Worm (Caenorhabditis elegans) whole organism, mixed stage, embryonic: ENCODE results near the gene lad-2.

Experiments
- ceh-43 ChIP-seq: fragments of 200-800 bp; sonication (Bioruptor generic); optimal IDR thresholded peaks from 2 replicates; lab custom pipeline; 2018; ENCODE audit warnings: mild to moderate bottlenecking, missing genetic modification characterization, moderate library complexity, missing compliant biosample characterization
- elt-1 ChIP-seq: sonication (generic microtip); optimal IDR thresholded peaks from 2 replicates; lab custom pipeline; 2017; ENCODE audit warnings: missing genetic modification characterization, mild to moderate bottlenecking, missing compliant biosample characterization, antibody characterized with exemption, moderate library complexity, borderline replicate concordance; ENCODE audit not compliant: insufficient read depth
- lin-13 ChIP-seq: fragments of 150-350 bp; optimal IDR thresholded peaks from 2 replicates; lab custom pipeline; 2014; ENCODE audit warnings: missing biosample characterization, missing genetic modification characterization
- nhr-12 ChIP-seq: fragments of 150-350 bp; optimal IDR thresholded peaks from 2 replicates; lab custom pipeline; 2014; ENCODE audit warnings: missing biosample characterization, missing genetic modification characterization
- pha-4 ChIP-seq: fragments of 150-350 bp; optimal IDR thresholded peaks from 2 replicates; lab custom pipeline; 2018; ENCODE audit warnings: missing biosample characterization, missing genetic modification reagents, missing genetic modification characterization
- snpc-4 ChIP-seq: fragments of 150-350 bp; optimal IDR thresholded peaks from 2 replicates; lab custom pipeline; 2014; ENCODE audit warnings: missing biosample characterization, missing genetic modification characterization
- unc-62 ChIP-seq: fragments of 150-350 bp; optimal IDR thresholded peaks from 2 replicates; lab custom pipeline; 2014; ENCODE audit warnings: missing biosample characterization, missing genetic modification reagents, missing genetic modification characterization

- TF ChIP-seq pha-4 (tag; lab: Kevin White, UChicago) (no peak), ceh-43 (no peak), nhr-12 (no peak), elt-1 (tag; lab: Kevin White, UChicago) (no peak), lin-13 (tag; lab: Kevin White, UChicago) (no peak), unc-62 (GFP tag; lab: Kevin White, UChicago) (no peak), snpc-4 (tag; lab: Kevin White, UChicago) (no peak)
These were observed 37.9 kb upstream of the lad-2 start for ce11 chrIV:3016202-3016601.
